Worm (Caenorhabditis elegans): ENCODE data around the gene acr-2.

DNA sequence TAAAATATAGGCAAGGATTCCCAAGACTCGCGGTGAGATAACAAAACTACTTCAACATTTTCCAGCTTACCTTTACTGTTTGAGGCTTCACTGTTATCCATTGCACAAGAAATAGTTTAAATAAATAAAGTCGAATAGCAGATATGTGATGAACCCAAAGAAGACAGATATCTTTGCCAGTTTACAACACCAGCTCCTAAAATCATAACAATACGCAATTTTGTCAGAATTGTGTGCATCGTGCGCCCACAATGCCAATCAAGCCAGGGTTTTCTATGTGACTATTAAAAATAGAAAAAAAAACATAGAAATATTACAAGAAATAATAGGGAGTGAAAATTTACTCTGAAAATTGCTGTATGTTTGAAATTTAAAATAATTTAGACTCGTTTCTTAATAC lies 19.7 kb upstream of the acr-2 start, which contains the start of gene F38B6.8:
- TF ChIP-seq lin-13 (tag; optimal IDR thresholded peaks at IDR 0.05) (no peak), nhr-237 (tag; optimal IDR thresholded peaks at IDR 0.05) (no peak), ham-2 (GFP tag; optimal IDR thresholded peaks at IDR 0.05) (no peak), snpc-4 (tag; optimal IDR thresholded peaks at IDR 0.05) (no peak), elt-3 (tag; optimal IDR thresholded peaks at IDR 0.05) (no peak), ces-1 (GFP tag; optimal IDR thresholded peaks at IDR 0.05) (no peak), nhr-12 (tag; optimal IDR thresholded peaks at IDR 0.05) (no peak), mep-1 (tag; optimal IDR thresholded peaks at IDR 0.05) (no peak), pha-4 (tag; optimal IDR thresholded peaks at IDR 0.05) (no peak), unc-62 (GFP tag; optimal IDR thresholded peaks at IDR 0.05) (no peak), ztf-11 (tag; optimal IDR thresholded peaks at IDR 0.05) (no peak), ceh-83 (GFP tag; optimal IDR thresholded peaks at IDR 0.05) (no peak), nhr-76 (tag; optimal IDR thresholded peaks at IDR 0.05) (no peak)
